Fruit fly (Drosophila melanogaster): ENCODE data around the gene CG14712.

dm6 chr3R:11612467-11612866, 16.1 kb upstream of the CG14712 start:
- TF ChIP-seq CG12605 (GFP tag; IDR thresholded peaks at IDR 0.05) (no peak), fd96Ca (GFP tag; IDR thresholded peaks at IDR 0.05) (no peak)
